Worm (Caenorhabditis elegans): ENCODE results near the gene Y113G7A.14.
A peak's percentile ranks its signal among the peaks of the same experiment; 100 is the strongest.

Gene Y113G7A.14

DNA sequence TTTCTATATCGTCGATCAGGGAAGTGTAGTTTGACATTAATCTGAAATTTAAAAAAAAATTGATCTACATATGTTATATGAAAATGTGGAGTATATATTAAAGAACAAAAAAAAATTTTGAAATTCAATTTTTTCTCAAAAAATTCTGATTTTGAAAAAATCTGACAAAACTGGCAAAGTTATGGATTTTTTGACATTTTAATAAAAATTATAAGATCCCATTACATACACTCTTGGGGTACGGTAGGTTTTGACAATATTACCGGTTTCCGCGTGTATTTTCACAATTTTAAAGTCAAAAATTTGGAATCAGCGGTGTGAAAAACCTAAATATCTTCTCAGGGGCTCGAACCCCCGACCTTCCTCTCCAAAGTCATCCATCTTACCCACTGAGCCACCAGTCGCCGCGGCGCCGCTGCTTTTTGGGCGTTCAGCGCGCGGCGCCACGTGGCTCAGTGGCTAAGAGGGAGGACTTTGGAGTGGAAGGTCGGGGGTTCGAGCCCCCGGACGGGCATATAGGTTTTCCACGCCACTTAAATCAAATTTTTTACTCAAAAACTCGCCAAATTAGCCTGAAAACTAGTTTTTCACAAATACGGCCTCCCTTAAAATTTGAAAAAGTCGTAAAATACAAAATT is at the start of gene Y113G7A.14:
Y113G7A.14 (minus strand) TSS at position 51 of the 638 bp plus-strand sequence.
- TF ChIP-seq Y56A3A.18 (GFP tag; IDR thresholded peaks at IDR 0.05) (no peak), egrh-3 (GFP tag; IDR thresholded peaks at IDR 0.05) (peak; percentile 67; the same call in 1 of the 2 replicates), efl-1 (GFP tag; optimal IDR thresholded peaks at IDR 0.05) (no peak), B0261.1 (tag; optimal IDR thresholded peaks at IDR 0.05) (no peak), ccch-3 (GFP tag; optimal IDR thresholded peaks at IDR 0.05) (no peak), ztf-25 (GFP tag; IDR thresholded peaks at IDR 0.05) (0 out of 2 replicates have a peak, but pooled peaks have one; percentile 48), hmg-1.2 (GFP tag; IDR thresholded peaks at IDR 0.05) (no peak), ztf-28 (GFP tag; IDR thresholded peaks at IDR 0.05) (no peak), athp-1 (tag; optimal IDR thresholded peaks at IDR 0.05) (no peak), egl-44 (GFP tag; IDR thresholded peaks at IDR 0.05) (no peak), mel-28 (tag; optimal IDR thresholded peaks at IDR 0.05; ENCODE audit: borderline replicate concordance) (no peak), F37B4.10 (GFP tag; IDR thresholded peaks at IDR 0.05) (no peak), cebp-1 (GFP tag; IDR thresholded peaks at IDR 0.05) (no peak), cebp-1 (tag; optimal IDR thresholded peaks at IDR 0.05) (no peak)

- TF ChIP-seq nhr-90 (tag; optimal IDR thresholded peaks at IDR 0.05) (no peak), nhr-179 (tag; optimal IDR thresholded peaks at IDR 0.05) (no peak), hlh-26 (GFP tag; conservative IDR thresholded peaks at IDR 0.05) (no peak), attf-5 (GFP tag; optimal IDR thresholded peaks at IDR 0.05) (no peak), madf-8 (GFP tag; conservative IDR thresholded peaks at IDR 0.05) (no peak), tlf-1 (GFP tag; optimal IDR thresholded peaks at IDR 0.05) (no peak), F55B11.4 (tag; optimal IDR thresholded peaks at IDR 0.05; ENCODE audit: borderline replicate concordance, insufficient read depth) (no peak), let-526 (GFP tag; IDR thresholded peaks at IDR 0.05) (no peak), K11D2.4 (GFP tag; IDR thresholded peaks at IDR 0.05) (no peak), lir-1 (GFP tag; conservative IDR thresholded peaks at IDR 0.05) (no peak), nfya-2 (GFP tag; IDR thresholded peaks at IDR 0.05) (no peak), ztf-6 (GFP tag; IDR thresholded peaks at IDR 0.05) (no peak), B0336.3 (GFP tag; IDR thresholded peaks at IDR 0.05) (no peak), let-607 (tag; optimal IDR thresholded peaks at IDR 0.05) (no peak), ztf-22 (GFP tag; optimal IDR thresholded peaks at IDR 0.05) (no peak), F33H1.4 (GFP tag; IDR thresholded peaks at IDR 0.05) (no peak), mes-4 (tag; optimal IDR thresholded peaks at IDR 0.05) (no peak), C06A6.2 (GFP tag; conservative IDR thresholded peaks at IDR 0.05) (no peak), rcor-1 (GFP tag; IDR thresholded peaks at IDR 0.05) (no peak)
Observed at ce11 chrV:20186579-20186978, 48.3 kb upstream of the Y113G7A.14 start, which contains the start of gene srz-16. srz-16 (minus strand) TSS chrV:20186679.

ce11 chrV:20182311-20182710 is 44.1 kb upstream of the Y113G7A.14 start:
- TF ChIP-seq ceh-100 (GFP tag; IDR thresholded peaks at IDR 0.05) = no peak
- TF ChIP-seq F10E7.11 (tag; optimal IDR thresholded peaks at IDR 0.05) = no peak
- TF ChIP-seq snpc-1.3 (tag; optimal IDR thresholded peaks at IDR 0.05; ENCODE audit: insufficient read depth) = no peak
- no peak for TF ChIP-seq hlh-26 (GFP tag; conservative IDR thresholded peaks at IDR 0.05)
- TF ChIP-seq nfyb-1 (GFP tag; IDR thresholded peaks at IDR 0.05) = no peak
- no peak for TF ChIP-seq xnd-1 (tag; optimal IDR thresholded peaks at IDR 0.05)
